Fruit fly (Drosophila melanogaster) whole organism, embryonic: Measurements from ENCODE around the gene Reg-2.

Source experiments
- Atf3 ChIP-seq: fragments of 200-800 bp; sonication (Bioruptor generic); optimal IDR thresholded peaks from 3 replicates; lab custom pipeline; 2016; ENCODE audit warnings: missing biosample characterization, missing genetic modification characterization
- B-H1 ChIP-seq: fragments of 200-800 bp; sonication (Bioruptor generic); IDR thresholded peaks from 3 replicates; pipeline ENCODE4 v1.3.6; 2022; ENCODE audit warnings: missing biosample characterization, missing genetic modification characterization
- CG12299 ChIP-seq: fragments of 200-800 bp; sonication (Bioruptor generic); optimal IDR thresholded peaks from 2 replicates; lab custom pipeline; 2018; ENCODE audit warnings: missing biosample characterization, mild to moderate bottlenecking, missing genetic modification characterization
- CG12391 ChIP-seq: fragments of 200-800 bp; sonication (Bioruptor generic); optimal IDR thresholded peaks from 3 replicates; lab custom pipeline; 2018; ENCODE audit warnings: missing biosample characterization, mild to moderate bottlenecking, missing genetic modification characterization, moderate library complexity
- CG13123 ChIP-seq: fragments of 200-800 bp; sonication (Bioruptor generic); optimal IDR thresholded peaks from 2 replicates; lab custom pipeline; 2016; ENCODE audit warnings: missing biosample characterization, missing genetic modification characterization
- CG14710 ChIP-seq: fragments of 200-800 bp; sonication (Bioruptor generic); optimal IDR thresholded peaks from 3 replicates; lab custom pipeline; 2019; ENCODE audit warnings: missing biosample characterization, mild to moderate bottlenecking, missing genetic modification characterization, moderate library complexity
- CG14965 ChIP-seq: fragments of 200-800 bp; sonication (Bioruptor generic); optimal IDR thresholded peaks from 2 replicates; lab custom pipeline; 2016; ENCODE audit warnings: missing biosample characterization, missing genetic modification characterization, borderline replicate concordance
- CG1529 ChIP-seq: fragments of 200-800 bp; sonication (Bioruptor generic); optimal IDR thresholded peaks from 3 replicates; lab custom pipeline; 2018; ENCODE audit warnings: missing biosample characterization, missing genetic modification characterization
- CG15479 ChIP-seq: fragments of 200-800 bp; sonication (Bioruptor generic); optimal IDR thresholded peaks from 3 replicates; lab custom pipeline; 2019; ENCODE audit warnings: missing biosample characterization, mild to moderate bottlenecking, missing genetic modification characterization, moderate library complexity
- CG17912 ChIP-seq: fragments of 200-800 bp; sonication (Bioruptor generic); optimal IDR thresholded peaks from 2 replicates; lab custom pipeline; 2018; ENCODE audit warnings: missing biosample characterization, mild to moderate bottlenecking, missing genetic modification characterization
- CG18476 ChIP-seq: fragments of 200-800 bp; sonication (Bioruptor generic); optimal IDR thresholded peaks from 2 replicates; lab custom pipeline; 2016; ENCODE audit warnings: missing biosample characterization, mild to moderate bottlenecking, missing genetic modification characterization
- CG18619 ChIP-seq: fragments of 200-800 bp; sonication (Bioruptor generic); optimal IDR thresholded peaks from 3 replicates; lab custom pipeline; 2017; ENCODE audit warnings: missing biosample characterization, mild to moderate bottlenecking, missing genetic modification characterization
- CG2116 ChIP-seq: fragments of 200-800 bp; sonication (Bioruptor generic); optimal IDR thresholded peaks from 3 replicates; lab custom pipeline; 2018; ENCODE audit warnings: missing biosample characterization, mild to moderate bottlenecking, missing genetic modification characterization
- CG31224 ChIP-seq: fragments of 200-800 bp; sonication (Bioruptor generic); IDR thresholded peaks from 2 replicates; pipeline ENCODE4 v1.3.6; 2022; ENCODE audit warnings: missing biosample characterization, missing genetic modification characterization
- CG31365 ChIP-seq: fragments of 200-800 bp; sonication (Bioruptor generic); optimal IDR thresholded peaks from 2 replicates; lab custom pipeline; 2018; ENCODE audit warnings: missing biosample characterization, mild to moderate bottlenecking, missing genetic modification characterization
- CG3838 ChIP-seq: fragments of 200-800 bp; sonication (Bioruptor generic); optimal IDR thresholded peaks from 3 replicates; lab custom pipeline; 2016; ENCODE audit warnings: missing biosample characterization, missing genetic modification characterization
- CG3995 ChIP-seq: fragments of 200-800 bp; sonication (Bioruptor generic); optimal IDR thresholded peaks from 3 replicates; lab custom pipeline; 2016; ENCODE audit warnings: missing biosample characterization, missing genetic modification characterization
- CG4424 ChIP-seq: fragments of 200-800 bp; sonication (Bioruptor generic); optimal IDR thresholded peaks from 3 replicates; lab custom pipeline; 2016; ENCODE audit warnings: missing biosample characterization, missing genetic modification characterization
- CG4707 ChIP-seq: fragments of 200-800 bp; sonication (Bioruptor generic); optimal IDR thresholded peaks from 2 replicates; lab custom pipeline; 2018; ENCODE audit warnings: missing biosample characterization, mild to moderate bottlenecking, missing genetic modification characterization, moderate library complexity
- CG7928 ChIP-seq: fragments of 200-800 bp; sonication (Bioruptor generic); optimal IDR thresholded peaks from 2 replicates; lab custom pipeline; 2017; ENCODE audit warnings: missing biosample characterization, mild to moderate bottlenecking, missing genetic modification characterization
- CG8388 ChIP-seq: fragments of 200-800 bp; sonication (Bioruptor generic); optimal IDR thresholded peaks from 2 replicates; lab custom pipeline; 2019; ENCODE audit warnings: missing biosample characterization, mild to moderate bottlenecking, missing genetic modification characterization, moderate library complexity
- Chrac-16 ChIP-seq: fragments of 200-800 bp; sonication (Bioruptor generic); optimal IDR thresholded peaks from 3 replicates; lab custom pipeline; 2016; ENCODE audit warnings: missing biosample characterization, missing genetic modification characterization
- Dip3 ChIP-seq: fragments of 200-800 bp; sonication (Bioruptor generic); optimal IDR thresholded peaks from 3 replicates; lab custom pipeline; 2016; ENCODE audit warnings: missing biosample characterization, missing genetic modification characterization
- Dll ChIP-seq: fragments of 200-800 bp; sonication (Bioruptor generic); IDR thresholded peaks from 4 replicates; pipeline ENCODE4 v1.3.6; 2022; ENCODE audit warnings: missing biosample characterization, missing genetic modification characterization; ENCODE audit not compliant: partially characterized antibody
- Drgx ChIP-seq: fragments of 200-800 bp; sonication (Bioruptor generic); IDR thresholded peaks from 2 replicates; pipeline ENCODE4 v1.3.6; 2022; ENCODE audit warnings: missing biosample characterization, missing genetic modification characterization
- Elba2 ChIP-seq: fragments of 200-800 bp; sonication (Bioruptor generic); optimal IDR thresholded peaks from 3 replicates; lab custom pipeline; 2016; ENCODE audit warnings: missing biosample characterization, missing genetic modification characterization
- Hr39 ChIP-seq: fragments of >200 bp; optimal IDR thresholded peaks from 2 replicates; lab custom pipeline; 2017
- MESR4 ChIP-seq: fragments of 200-800 bp; sonication (Bioruptor generic); optimal IDR thresholded peaks from 2 replicates; lab custom pipeline; 2018; ENCODE audit warnings: missing biosample characterization, mild to moderate bottlenecking, missing genetic modification characterization, moderate library complexity
- Meics ChIP-seq: fragments of 200-800 bp; sonication (Bioruptor generic); optimal IDR thresholded peaks from 2 replicates; lab custom pipeline; 2017; ENCODE audit warnings: missing biosample characterization, mild to moderate bottlenecking, missing genetic modification characterization
- Myb ChIP-seq: fragments of 200-800 bp; sonication (Bioruptor generic); optimal IDR thresholded peaks from 2 replicates; lab custom pipeline; 2016; ENCODE audit warnings: missing biosample characterization, missing genetic modification characterization
- NfI ChIP-seq: fragments of 200-800 bp; sonication (Bioruptor generic); optimal IDR thresholded peaks from 3 replicates; lab custom pipeline; 2018; ENCODE audit warnings: missing biosample characterization, mild to moderate bottlenecking, missing genetic modification characterization, moderate library complexity
- PHDP ChIP-seq: fragments of 200-800 bp; sonication (Bioruptor generic); optimal IDR thresholded peaks from 3 replicates; lab custom pipeline; 2018; ENCODE audit warnings: missing biosample characterization, mild to moderate bottlenecking, missing genetic modification characterization, moderate library complexity
- Ptx1 ChIP-seq: fragments of 200-800 bp; sonication (Bioruptor generic); IDR thresholded peaks from 2 replicates; pipeline ENCODE4 v1.3.6; 2022; ENCODE audit warnings: missing biosample characterization, missing genetic modification characterization
- Six4 ChIP-seq: fragments of 200-800 bp; sonication (Bioruptor generic); optimal IDR thresholded peaks from 2 replicates; lab custom pipeline; 2016; ENCODE audit warnings: missing biosample characterization, missing genetic modification characterization
- ab ChIP-seq: fragments of 200-800 bp; sonication (Bioruptor generic); optimal IDR thresholded peaks from 2 replicates; lab custom pipeline; 2016; ENCODE audit warnings: missing biosample characterization, missing genetic modification characterization
- ash1 ChIP-seq: fragments of 200-800 bp; sonication (Bioruptor generic); optimal IDR thresholded peaks from 2 replicates; lab custom pipeline; 2018; ENCODE audit warnings: missing biosample characterization, mild to moderate bottlenecking, missing genetic modification characterization
- bigmax ChIP-seq: fragments of 200-800 bp; sonication (Bioruptor generic); optimal IDR thresholded peaks from 2 replicates; lab custom pipeline; 2018; ENCODE audit warnings: missing biosample characterization, mild to moderate bottlenecking, missing genetic modification characterization
- crp ChIP-seq, 2 experiments: fragments of 200-800 bp; sonication (Bioruptor generic); optimal IDR thresholded peaks; 2 replicates in 1 of 2; 3 replicates in 1 of 2; lab custom pipeline; 2017; ENCODE audit warnings: missing biosample characterization in 2 of 2, missing genetic modification characterization in 2 of 2, mild to moderate bottlenecking in 1 of 2, moderate library complexity in 1 of 2
- dm ChIP-seq: fragments of 200-800 bp; sonication (Bioruptor generic); optimal IDR thresholded peaks from 3 replicates; lab custom pipeline; 2016; ENCODE audit warnings: missing biosample characterization, missing genetic modification characterization
- jing ChIP-seq: fragments of 200-800 bp; sonication (Bioruptor generic); optimal IDR thresholded peaks from 2 replicates; lab custom pipeline; 2018; ENCODE audit warnings: missing biosample characterization, mild to moderate bottlenecking, missing genetic modification characterization
- otp ChIP-seq: fragments of 200-800 bp; sonication (Bioruptor generic); IDR thresholded peaks from 3 replicates; pipeline ENCODE4, ENCODE4 v1.3.6; 2022; ENCODE audit warnings: missing biosample characterization, missing genetic modification characterization
- pb ChIP-seq: fragments of 200-800 bp; sonication (Bioruptor generic); optimal IDR thresholded peaks from 3 replicates; lab custom pipeline; 2016; ENCODE audit warnings: missing biosample characterization, missing genetic modification characterization
- pzg ChIP-seq: fragments of 200-800 bp; sonication (Bioruptor generic); optimal IDR thresholded peaks from 3 replicates; lab custom pipeline; 2018; ENCODE audit warnings: missing biosample characterization, mild to moderate bottlenecking, missing genetic modification characterization, moderate library complexity
- ranshi ChIP-seq: fragments of 200-800 bp; sonication (Bioruptor generic); IDR thresholded peaks from 2 replicates; pipeline ENCODE4 v1.3.6; 2022; ENCODE audit warnings: missing biosample characterization, missing genetic modification characterization
- sens-2 ChIP-seq: fragments of 200-800 bp; sonication (Bioruptor generic); IDR thresholded peaks from 2 replicates; pipeline ENCODE4 v1.3.6; 2022; ENCODE audit warnings: missing biosample characterization, missing genetic modification characterization
- sug ChIP-seq: fragments of 200-800 bp; optimal IDR thresholded peaks from 2 replicates; lab custom pipeline; 2019; ENCODE audit warnings: missing biosample characterization, mild to moderate bottlenecking, missing genetic modification characterization, moderate library complexity
- tap ChIP-seq: fragments of 200-800 bp; optimal IDR thresholded peaks from 3 replicates; lab custom pipeline; 2019; ENCODE audit warnings: missing biosample characterization, mild to moderate bottlenecking, missing genetic modification characterization, moderate library complexity
- trh ChIP-seq: fragments of 200-800 bp; sonication (Bioruptor generic); optimal IDR thresholded peaks from 2 replicates; lab custom pipeline; 2016; ENCODE audit warnings: missing biosample characterization, missing genetic modification characterization
- ttk ChIP-seq: fragments of 200-800 bp; sonication (Bioruptor generic); IDR thresholded peaks from 2 replicates; pipeline ENCODE4 v2.1.2; 2022; ENCODE audit warnings: missing biosample characterization, missing genetic modification characterization
- unc-4 ChIP-seq: fragments of 200-800 bp; sonication (Bioruptor generic); IDR thresholded peaks from 2 replicates; pipeline ENCODE4 v1.3.6; 2022; ENCODE audit warnings: missing biosample characterization, missing genetic modification characterization; ENCODE audit not compliant: partially characterized antibody
- z ChIP-seq: fragments of 200-800 bp; sonication (Bioruptor generic); IDR thresholded peaks from 3 replicates; pipeline ENCODE4 v1.3.6; 2022; ENCODE audit warnings: missing biosample characterization, missing genetic modification characterization

Gene Reg-2

dm6 chr3L:629353-629915, 23.1 kb upstream of the Reg-2 start (continued):
- TF ChIP-seq ttk (GFP tag; lab: Robert Waterston, UW) (no peak), Ptx1 (GFP tag; lab: Robert Waterston, UW) (no peak), Dll (no peak), NfI (no peak), sens-2 (GFP tag; lab: Robert Waterston, UW) (no peak), CG3995 (GFP tag; lab: Kevin White, UChicago) (no peak), crp (GFP tag; optimal IDR thresholded peaks at IDR 0.05; lab: Kevin White, UChicago) (no peak), otp (GFP tag; lab: Robert Waterston, UW) (0 out of 3 replicates have a peak, but pooled peaks have one; percentile 36), CG18619 (GFP tag; lab: Kevin White, UChicago) (no peak), Chrac-16 (GFP tag; lab: Kevin White, UChicago) (no peak), unc-4 (GFP tag; lab: Robert Waterston, UW) (no peak), CG31365 (tag; lab: Kevin White, UChicago) (no peak), tap (tag; lab: Kevin White, UChicago) (no peak), Myb (GFP tag; lab: Kevin White, UChicago) (no peak), Atf3 (GFP tag; lab: Kevin White, UChicago) (no peak), CG12391 (tag; lab: Kevin White, UChicago) (no peak), ab (GFP tag; lab: Kevin White, UChicago) (no peak), CG17912 (GFP tag; lab: Kevin White, UChicago) (no peak), Hr39 (lab: Kevin White, UChicago) (no peak), CG3838 (GFP tag; lab: Kevin White, UChicago) (peak; percentile 19), sug (tag; lab: Kevin White, UChicago) (peak; percentile 47), CG12299 (tag; lab: Kevin White, UChicago) (no peak), CG8388 (no peak), CG4707 (no peak), PHDP (tag; lab: Kevin White, UChicago) (no peak), bigmax (GFP tag; lab: Kevin White, UChicago) (no peak), Six4 (GFP tag; lab: Kevin White, UChicago) (no peak), MESR4 (no peak), B-H1 (GFP tag; lab: Robert Waterston, UW) (no peak; the same call in 2 of the 3 replicates), jing (GFP tag; lab: Kevin White, UChicago) (no peak), Meics (GFP tag; lab: Kevin White, UChicago) (peak; percentile 46), trh (no peak), CG13123 (no peak), Elba2 (GFP tag; lab: Kevin White, UChicago) (no peak), CG31224 (no peak; the same call in 1 of the 2 replicates), z (GFP tag; lab: Robert Waterston, UW) (0 out of 3 replicates have a peak, but pooled peaks have one; percentile 47), pb (GFP tag; lab: Kevin White, UChicago) (peak; percentile 31), CG7928 (GFP tag; lab: Kevin White, UChicago) (peak; percentile 72), CG2116 (GFP tag; lab: Kevin White, UChicago) (no peak), Drgx (GFP tag; lab: Robert Waterston, UW) (peak; percentile 49), CG1529 (GFP tag; lab: Kevin White, UChicago) (no peak), CG18476 (GFP tag; lab: Kevin White, UChicago) (no peak), dm (GFP tag; lab: Kevin White, UChicago) (no peak), ash1 (GFP tag; lab: Kevin White, UChicago) (no peak), Dip3 (GFP tag; lab: Kevin White, UChicago) (no peak), CG15479 (GFP tag; lab: Kevin White, UChicago) (no peak), ranshi (GFP tag; lab: Robert Waterston, UW) (peak; percentile 19; the same call in 1 of the 2 replicates), CG14965 (GFP tag; lab: Kevin White, UChicago) (no peak), pzg (GFP tag; lab: Kevin White, UChicago) (no peak), CG4424 (no peak), CG14710 (no peak)
